Fruit fly (Drosophila melanogaster) whole organism, adult: ENCODE results near the gene Pax.

ENCODE experiments used
- CG11617 ChIP-seq: fragments of 200-800 bp; sonication (Bioruptor generic); optimal IDR thresholded peaks from 2 replicates; lab custom pipeline; 2017; ENCODE audit warnings: mild to moderate bottlenecking, missing biosample characterization, missing genetic modification reagents, missing genetic modification characterization
- CG14711 ChIP-seq: fragments of 200-800 bp; sonication (Bioruptor generic); optimal IDR thresholded peaks from 2 replicates; lab custom pipeline; 2018; ENCODE audit warnings: missing biosample characterization, mild to moderate bottlenecking, missing genetic modification characterization, moderate library complexity
- CG1620 ChIP-seq: fragments of 200-800 bp; sonication (Bioruptor generic); optimal IDR thresholded peaks from 2 replicates; lab custom pipeline; 2016; ENCODE audit warnings: missing biosample characterization, missing genetic modification characterization
- CG33017 ChIP-seq: fragments of 200-800 bp; sonication (Bioruptor generic); optimal IDR thresholded peaks from 2 replicates; lab custom pipeline; 2018; ENCODE audit warnings: missing biosample characterization, mild to moderate bottlenecking, missing genetic modification characterization, moderate library complexity
- CG5204 ChIP-seq: fragments of 200-800 bp; sonication (Bioruptor generic); optimal IDR thresholded peaks from 2 replicates; lab custom pipeline; 2016; ENCODE audit warnings: missing biosample characterization, missing genetic modification characterization
- CG7045 ChIP-seq: fragments of 200-800 bp; sonication (Bioruptor generic); optimal IDR thresholded peaks from 2 replicates; lab custom pipeline; 2017; ENCODE audit warnings: missing biosample characterization, mild to moderate bottlenecking, missing genetic modification characterization
- CG7101 ChIP-seq: fragments of 200-800 bp; sonication (Bioruptor generic); optimal IDR thresholded peaks from 2 replicates; lab custom pipeline; 2018; ENCODE audit warnings: missing biosample characterization, mild to moderate bottlenecking, missing genetic modification characterization, moderate library complexity
- Clk ChIP-seq: fragments of 200-800 bp; sonication (Bioruptor generic); optimal IDR thresholded peaks from 2 replicates; lab custom pipeline; 2017; ENCODE audit warnings: missing biosample characterization, missing genetic modification characterization
- Crg-1 ChIP-seq: fragments of 200-800 bp; sonication (Bioruptor generic); optimal IDR thresholded peaks from 2 replicates; lab custom pipeline; 2016; ENCODE audit warnings: missing biosample characterization, missing genetic modification characterization
- Mnt ChIP-seq: fragments of 200-800 bp; sonication (Bioruptor generic); optimal IDR thresholded peaks from 2 replicates; lab custom pipeline; 2016; ENCODE audit warnings: missing biosample characterization, mild to moderate bottlenecking, missing genetic modification characterization
- kay ChIP-seq: fragments of 200-800 bp; sonication (Bioruptor generic); peaks from one replicate; lab custom pipeline; 2016; ENCODE audit warnings: missing biosample characterization, missing genetic modification characterization, borderline replicate concordance
- ovo ChIP-seq: fragments of 200-800 bp; sonication (Bioruptor generic); optimal IDR thresholded peaks from 2 replicates; lab custom pipeline; 2016; ENCODE audit warnings: missing biosample characterization, missing genetic modification characterization
- pad ChIP-seq: fragments of 200-800 bp; sonication (Bioruptor generic); optimal IDR thresholded peaks from 3 replicates; lab custom pipeline; 2017; ENCODE audit warnings: missing biosample characterization, missing genetic modification characterization, mild to moderate bottlenecking, moderate library complexity, missing genetic modification reagents
- toe ChIP-seq: fragments of 200-800 bp; sonication (Bioruptor generic); optimal IDR thresholded peaks from 2 replicates; lab custom pipeline; 2016; ENCODE audit warnings: missing biosample characterization, missing genetic modification characterization

DNA sequence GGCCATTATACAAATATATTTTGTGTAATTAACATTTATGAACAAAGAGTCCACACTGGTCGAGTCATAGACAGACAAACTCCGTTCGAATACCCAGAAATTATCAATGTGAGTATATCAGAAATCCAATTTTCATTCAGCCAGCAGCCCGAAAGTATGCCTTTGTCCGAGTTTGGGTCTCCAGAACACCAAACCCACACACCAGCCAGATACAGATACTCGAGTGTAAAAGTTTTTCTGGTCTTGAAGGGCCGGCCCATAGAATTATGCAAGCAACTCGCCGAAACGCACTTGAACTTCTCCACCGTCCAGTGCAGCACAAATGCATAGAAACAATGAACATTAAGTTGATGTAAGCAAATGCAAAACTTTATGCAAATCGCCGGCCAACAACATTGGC lies 47.8 kb downstream of the Pax start:
- TF ChIP-seq Clk (GFP tag; lab: Kevin White, UChicago) (no peak), CG7045 (no peak), CG33017 (tag; lab: Kevin White, UChicago) (no peak), ovo (no peak), Mnt (GFP tag; lab: Kevin White, UChicago) (no peak), toe (no peak), kay (GFP tag; lab: Kevin White, UChicago) (no peak), Crg-1 (no peak), CG11617 (GFP tag; lab: Kevin White, UChicago) (no peak), CG7101 (tag; lab: Kevin White, UChicago) (no peak), CG14711 (tag; lab: Kevin White, UChicago) (no peak), pad (no peak), CG1620 (GFP tag; lab: Kevin White, UChicago) (no peak), CG5204 (no peak)
